Worm (Caenorhabditis elegans): ENCODE data around the gene M03A8.3.

DNA sequence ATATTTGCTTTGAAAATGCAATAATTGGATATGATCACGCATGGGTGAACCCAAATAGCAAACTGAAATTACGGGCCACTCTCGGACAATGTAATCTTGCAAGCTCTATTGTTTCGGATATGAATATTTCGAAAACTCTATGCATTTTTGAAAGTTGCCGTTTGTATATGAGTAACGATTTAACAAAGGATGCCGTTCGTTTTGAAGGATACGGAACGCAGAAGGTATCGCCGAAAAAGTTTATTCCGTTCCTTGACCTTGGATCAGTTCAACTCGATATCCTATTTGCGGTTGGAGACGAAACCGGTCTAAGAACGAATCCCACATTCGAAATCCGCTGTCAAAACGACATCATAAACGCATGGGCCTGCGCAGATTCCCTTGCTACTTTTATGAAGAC lies 13.2 kb downstream of the M03A8.3 start:
- TF ChIP-seq nhr-237 (tag; optimal IDR thresholded peaks at IDR 0.05) (no peak), rnt-1 (tag; optimal IDR thresholded peaks at IDR 0.05) (no peak), dpl-1 (GFP tag; optimal IDR thresholded peaks at IDR 0.05) (no peak)
